Worm (Caenorhabditis elegans) whole organism, young adult: ENCODE measurements around the gene ttll-15.

Source experiments
- B0336.3 ChIP-seq: fragments of 200-800 bp; sonication (Bioruptor generic); IDR thresholded peaks from 2 replicates; pipeline ENCODE4 v1.3.6; 2022; ENCODE audit warnings: missing genetic modification characterization, missing compliant biosample characterization
- C06A6.2 ChIP-seq: fragments of 200-800 bp; sonication (Bioruptor generic); conservative IDR thresholded peaks from 2 replicates; pipeline ENCODE4 v1.3.6; 2022; ENCODE audit warnings: missing genetic modification characterization, missing compliant biosample characterization
- dpff-1 ChIP-seq: sonication (generic microtip); optimal IDR thresholded peaks from 2 replicates; lab custom pipeline; 2017; ENCODE audit warnings: mild to moderate bottlenecking, missing genetic modification characterization, missing compliant biosample characterization

- TF ChIP-seq dpff-1 (tag; lab: Kevin White, UChicago) (no peak), B0336.3 (no peak), C06A6.2 (no peak)
Observed at ce11 chrV:10314371-10314770, 44.0 kb upstream of the ttll-15 start, which contains the start of gene trx-2.
